Fruit fly (Drosophila melanogaster) whole organism, embryonic: ENCODE results near the gene Doc1.

ENCODE experiments used
- CG10147 ChIP-seq: fragments of 200-800 bp; sonication (Bioruptor generic); optimal IDR thresholded peaks from 2 replicates; lab custom pipeline; 2019; ENCODE audit warnings: missing biosample characterization, mild to moderate bottlenecking, missing genetic modification characterization, moderate library complexity
- CG10274 ChIP-seq: fragments of 200-800 bp; sonication (Bioruptor generic); optimal IDR thresholded peaks from 3 replicates; lab custom pipeline; 2017; ENCODE audit warnings: missing biosample characterization, mild to moderate bottlenecking, missing genetic modification characterization
- CG10366 ChIP-seq: fragments of 200-800 bp; sonication (Bioruptor generic); IDR thresholded peaks from 2 replicates; pipeline ENCODE4 v1.3.6; 2022; ENCODE audit warnings: missing biosample characterization, missing genetic modification characterization
- CG10979 ChIP-seq: fragments of 200-800 bp; sonication (Bioruptor generic); optimal IDR thresholded peaks from 2 replicates; lab custom pipeline; 2018; ENCODE audit warnings: missing biosample characterization, mild to moderate bottlenecking, missing genetic modification characterization, moderate library complexity
- CG12104 ChIP-seq: fragments of 200-800 bp; sonication (Bioruptor generic); optimal IDR thresholded peaks from 3 replicates; lab custom pipeline; 2016; ENCODE audit warnings: missing biosample characterization, missing genetic modification characterization
- CG17359 ChIP-seq: fragments of 200-800 bp; sonication (Bioruptor generic); optimal IDR thresholded peaks from 3 replicates; lab custom pipeline; 2018; ENCODE audit warnings: missing biosample characterization, mild to moderate bottlenecking, missing genetic modification characterization, moderate library complexity
- CG17568 ChIP-seq: fragments of 200-800 bp; sonication (Bioruptor generic); optimal IDR thresholded peaks from 2 replicates; lab custom pipeline; 2018; ENCODE audit warnings: missing biosample characterization, mild to moderate bottlenecking, missing genetic modification characterization, moderate library complexity
- CG18011 ChIP-seq: fragments of 200-800 bp; sonication (Bioruptor generic); optimal IDR thresholded peaks from 2 replicates; lab custom pipeline; 2017; ENCODE audit warnings: missing biosample characterization, missing genetic modification characterization, mild to moderate bottlenecking, moderate library complexity, missing genotype
- CG1832 ChIP-seq: fragments of 200-800 bp; sonication (Bioruptor generic); optimal IDR thresholded peaks from 2 replicates; lab custom pipeline; 2017; ENCODE audit warnings: missing biosample characterization, mild to moderate bottlenecking, missing genetic modification characterization, inconsistent platforms
- CG18764 ChIP-seq: fragments of 200-800 bp; sonication (Bioruptor generic); optimal IDR thresholded peaks from 3 replicates; lab custom pipeline; 2016; ENCODE audit warnings: missing biosample characterization, missing genetic modification characterization
- CG2199 ChIP-seq: fragments of 200-800 bp; sonication (Bioruptor generic); IDR thresholded peaks from 3 replicates; pipeline ENCODE4 v1.3.6; 2022; ENCODE audit warnings: missing biosample characterization, missing genetic modification characterization
- CG2875 ChIP-seq: fragments of 200-800 bp; sonication (Bioruptor generic); optimal IDR thresholded peaks from 2 replicates; lab custom pipeline; 2017; ENCODE audit warnings: missing biosample characterization, mild to moderate bottlenecking, missing genetic modification characterization, missing genetic modification reagents
- CG32772 ChIP-seq: fragments of 200-800 bp; sonication (Bioruptor generic); IDR thresholded peaks from 2 replicates; pipeline ENCODE4 v1.3.6; 2022; ENCODE audit warnings: missing biosample characterization, missing genetic modification characterization
- CG4328 ChIP-seq: fragments of 200-800 bp; sonication (Bioruptor generic); optimal IDR thresholded peaks from 3 replicates; lab custom pipeline; 2017; ENCODE audit warnings: missing biosample characterization, missing genetic modification reagents, missing genetic modification characterization
- CG4617 ChIP-seq: fragments of 200-800 bp; sonication (Bioruptor generic); optimal IDR thresholded peaks from 3 replicates; lab custom pipeline; 2016; ENCODE audit warnings: missing biosample characterization, missing genetic modification characterization, borderline replicate concordance
- CG4820 ChIP-seq: fragments of 200-800 bp; sonication (Bioruptor generic); optimal IDR thresholded peaks from 3 replicates; lab custom pipeline; 2016; ENCODE audit warnings: missing biosample characterization, missing genetic modification characterization
- CG5245 ChIP-seq: fragments of 200-800 bp; sonication (Bioruptor generic); optimal IDR thresholded peaks from 3 replicates; lab custom pipeline; 2016; ENCODE audit warnings: missing biosample characterization, missing genetic modification characterization
- CG6683 ChIP-seq: fragments of 200-800 bp; sonication (Bioruptor generic); optimal IDR thresholded peaks from 2 replicates; lab custom pipeline; 2017; ENCODE audit warnings: missing biosample characterization, mild to moderate bottlenecking, missing genetic modification characterization, missing genetic modification reagents
- CG6689 ChIP-seq: fragments of 200-800 bp; sonication (Bioruptor generic); IDR thresholded peaks from 2 replicates; pipeline ENCODE4 v1.3.6; 2022; ENCODE audit warnings: missing biosample characterization, missing genetic modification characterization
- CG7839 ChIP-seq: fragments of 200-800 bp; sonication (Bioruptor generic); optimal IDR thresholded peaks from 3 replicates; lab custom pipeline; 2018; ENCODE audit warnings: missing biosample characterization, mild to moderate bottlenecking, missing genetic modification characterization, moderate library complexity
- CHES-1-like ChIP-seq: fragments of 200-800 bp; sonication (Bioruptor generic); optimal IDR thresholded peaks from 2 replicates; lab custom pipeline; 2016; ENCODE audit warnings: missing biosample characterization, missing genetic modification characterization
- CkIIα-i1 ChIP-seq: fragments of 200-800 bp; sonication (Bioruptor generic); IDR thresholded peaks from 2 replicates; pipeline ENCODE4 v1.3.6; 2022; ENCODE audit warnings: missing biosample characterization, missing genetic modification characterization
- Dad ChIP-seq: fragments of 200-800 bp; sonication (Bioruptor generic); optimal IDR thresholded peaks from 3 replicates; lab custom pipeline; 2016; ENCODE audit warnings: missing biosample characterization, missing genetic modification characterization
- Dref ChIP-seq: fragments of 200-800 bp; sonication (Bioruptor generic); IDR thresholded peaks from 2 replicates; pipeline ENCODE4 v1.3.6; 2022; ENCODE audit warnings: missing biosample characterization, missing genetic modification characterization
- Hr78 ChIP-seq, 2 experiments: fragments of 200-800 bp in 1 of 2; fragments of >200 bp in 1 of 2; sonication (Bioruptor generic) in 1 of 2; optimal IDR thresholded peaks; 2 replicates each; lab custom pipeline; 2017 to 2019; ENCODE audit warnings: missing biosample characterization in 2 of 2, missing genetic modification characterization in 2 of 2, mild to moderate bottlenecking in 1 of 2, moderate library complexity in 1 of 2
- Lpt ChIP-seq: fragments of >200 bp; optimal IDR thresholded peaks from 2 replicates; lab custom pipeline; 2018; ENCODE audit warnings: missing biosample characterization, missing genetic modification characterization
- NC2β ChIP-seq: fragments of 200-800 bp; sonication (Bioruptor generic); optimal IDR thresholded peaks from 2 replicates; lab custom pipeline; 2016; ENCODE audit warnings: missing biosample characterization, missing genetic modification characterization
- Oli ChIP-seq: fragments of 200-800 bp; sonication (Bioruptor generic); optimal IDR thresholded peaks from 2 replicates; lab custom pipeline; 2018; ENCODE audit warnings: missing biosample characterization, mild to moderate bottlenecking, missing genetic modification characterization, moderate library complexity
- Sin3A ChIP-seq: fragments of >200 bp; optimal IDR thresholded peaks from 2 replicates; lab custom pipeline; 2018
- cg ChIP-seq: fragments of 200-800 bp; sonication (Bioruptor generic); optimal IDR thresholded peaks from 3 replicates; lab custom pipeline; 2019; ENCODE audit warnings: missing biosample characterization, mild to moderate bottlenecking, missing genetic modification characterization, moderate library complexity
- dan ChIP-seq: fragments of 200-800 bp; sonication (Bioruptor generic); IDR thresholded peaks from 2 replicates; pipeline ENCODE4 v1.3.6; 2022; ENCODE audit warnings: missing biosample characterization, missing genetic modification characterization
- exex ChIP-seq: fragments of 200-800 bp; sonication (Bioruptor generic); optimal IDR thresholded peaks from 4 replicates; lab custom pipeline; 2018; ENCODE audit warnings: missing biosample characterization, mild to moderate bottlenecking, missing genetic modification characterization, moderate library complexity
- fd64A ChIP-seq: fragments of 200-800 bp; sonication (Bioruptor generic); optimal IDR thresholded peaks from 3 replicates; lab custom pipeline; 2018; ENCODE audit warnings: missing biosample characterization, mild to moderate bottlenecking, missing genetic modification characterization
- gro ChIP-seq: fragments of 200-800 bp; sonication (Bioruptor generic); optimal IDR thresholded peaks from 2 replicates; lab custom pipeline; 2016; ENCODE audit warnings: missing biosample characterization, missing genetic modification characterization
- klu ChIP-seq: fragments of 200-800 bp; sonication (Bioruptor generic); IDR thresholded peaks from 2 replicates; pipeline ENCODE4 v1.3.6; 2022; ENCODE audit warnings: missing biosample characterization, missing genetic modification characterization
- lilli ChIP-seq: fragments of 200-800 bp; sonication (Bioruptor generic); optimal IDR thresholded peaks from 3 replicates; lab custom pipeline; 2016; ENCODE audit warnings: missing biosample characterization, missing genetic modification characterization
- lmd ChIP-seq: fragments of 200-800 bp; sonication (Bioruptor generic); IDR thresholded peaks from 2 replicates; pipeline ENCODE4 v1.3.6; 2022; ENCODE audit warnings: missing biosample characterization, missing genetic modification characterization
- otp ChIP-seq: fragments of 200-800 bp; sonication (Bioruptor generic); IDR thresholded peaks from 3 replicates; pipeline ENCODE4, ENCODE4 v1.3.6; 2022; ENCODE audit warnings: missing biosample characterization, missing genetic modification characterization
- pb ChIP-seq: fragments of 200-800 bp; sonication (Bioruptor generic); optimal IDR thresholded peaks from 3 replicates; lab custom pipeline; 2016; ENCODE audit warnings: missing biosample characterization, missing genetic modification characterization
- phol ChIP-seq: fragments of 200-800 bp; sonication (Bioruptor generic); optimal IDR thresholded peaks from 3 replicates; lab custom pipeline; 2018; ENCODE audit warnings: missing biosample characterization, mild to moderate bottlenecking, missing genetic modification characterization, moderate library complexity
- pita ChIP-seq: fragments of 200-800 bp; sonication (Bioruptor generic); optimal IDR thresholded peaks from 2 replicates; lab custom pipeline; 2017; ENCODE audit warnings: missing biosample characterization, mild to moderate bottlenecking, missing genetic modification characterization
- run ChIP-seq: fragments of 200-800 bp; sonication (Bioruptor generic); optimal IDR thresholded peaks from 3 replicates; lab custom pipeline; 2018; ENCODE audit warnings: missing biosample characterization, mild to moderate bottlenecking, missing genetic modification characterization
- salm ChIP-seq: fragments of 200-800 bp; sonication (Bioruptor generic); optimal IDR thresholded peaks from 2 replicates; lab custom pipeline; 2018; ENCODE audit warnings: missing biosample characterization, mild to moderate bottlenecking, missing genetic modification characterization
- sr ChIP-seq: fragments of 200-800 bp; sonication (Bioruptor generic); IDR thresholded peaks from 3 replicates; pipeline ENCODE4 v1.3.6; 2022; ENCODE audit warnings: missing biosample characterization, missing genetic modification characterization
- stwl ChIP-seq: fragments of 200-800 bp; sonication (Bioruptor generic); optimal IDR thresholded peaks from 3 replicates; lab custom pipeline; 2018; ENCODE audit warnings: missing biosample characterization, mild to moderate bottlenecking, missing genetic modification characterization, moderate library complexity
- tll ChIP-seq, 2 experiments: fragments of 200-800 bp in 1 of 2; fragments of >200 bp in 1 of 2; sonication (Bioruptor generic) in 1 of 2; optimal IDR thresholded peaks; 2 replicates each; lab custom pipeline; 2017 to 2019; ENCODE audit warnings: missing biosample characterization in 2 of 2, missing genetic modification characterization in 2 of 2, mild to moderate bottlenecking in 1 of 2, moderate library complexity in 1 of 2
- tx ChIP-seq: fragments of 200-800 bp; sonication (Bioruptor generic); optimal IDR thresholded peaks from 2 replicates; lab custom pipeline; 2016; ENCODE audit warnings: missing biosample characterization, missing genetic modification characterization
- usp ChIP-seq: fragments of >200 bp; optimal IDR thresholded peaks from 2 replicates; lab custom pipeline; 2017; ENCODE audit warnings: missing biosample characterization, missing genetic modification characterization
- wek ChIP-seq: fragments of 200-800 bp; sonication (Bioruptor generic); optimal IDR thresholded peaks from 3 replicates; lab custom pipeline; 2018; ENCODE audit warnings: missing biosample characterization, mild to moderate bottlenecking, missing genetic modification characterization, moderate library complexity
- z ChIP-seq: fragments of 200-800 bp; sonication (Bioruptor generic); IDR thresholded peaks from 3 replicates; pipeline ENCODE4 v1.3.6; 2022; ENCODE audit warnings: missing biosample characterization, missing genetic modification characterization
- zen2 ChIP-seq: fragments of 200-800 bp; sonication (Bioruptor generic); IDR thresholded peaks from 3 replicates; pipeline ENCODE4 v1.3.6; 2022; ENCODE audit warnings: missing biosample characterization, missing genetic modification characterization; ENCODE audit not compliant: partially characterized antibody

Doc1 gene

DNA sequence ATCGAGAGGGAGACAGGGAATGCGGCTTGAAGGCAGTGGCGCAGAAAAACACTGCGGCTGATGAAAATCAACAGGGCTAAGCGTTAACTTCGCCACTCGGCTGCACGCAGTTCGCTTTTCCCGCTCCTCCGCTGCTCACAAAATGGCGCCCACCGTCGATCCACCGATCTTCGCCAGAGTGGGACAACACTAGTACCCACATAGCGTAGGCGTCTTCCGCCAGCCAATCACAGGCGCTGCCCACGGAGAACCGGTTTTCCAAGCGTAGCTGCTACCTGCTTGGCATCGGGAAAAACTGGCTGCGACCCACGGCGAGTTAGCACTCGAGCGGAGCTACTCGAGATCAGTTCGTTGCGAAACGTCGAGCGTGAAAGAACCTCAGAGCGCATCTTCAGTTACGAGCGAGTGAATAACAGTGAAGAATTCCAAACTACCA is at the start of gene Doc1:
TSS of gene Doc1 (plus strand) at position 334 of the 436 bp plus-strand sequence.
- TF ChIP-seq wek (no peak), gro (GFP tag; lab: Kevin White, UChicago) (no peak), CG4617 (GFP tag; lab: Kevin White, UChicago) (no peak), CG7839 (tag; lab: Kevin White, UChicago) (no peak), Lpt (GFP tag; lab: Kevin White, UChicago) (no peak), CG10274 (GFP tag; lab: Kevin White, UChicago) (no peak), exex (tag; lab: Kevin White, UChicago) (no peak), CG4328 (GFP tag; lab: Kevin White, UChicago) (no peak), lilli (GFP tag; lab: Kevin White, UChicago) (no peak), sr (GFP tag; lab: Robert Waterston, UW) (peak; percentile 100), Dad (no peak), CG17359 (tag; lab: Kevin White, UChicago) (no peak), CG6689 (no peak), Dref (GFP tag; lab: Robert Waterston, UW) (no peak), otp (0 out of 3 replicates have a peak, but pooled peaks have one; percentile 12), NC2β (GFP tag; lab: Kevin White, UChicago) (no peak), phol (tag; lab: Kevin White, UChicago) (peak; percentile 66), dan (no peak), CG5245 (GFP tag; lab: Kevin White, UChicago) (no peak), CG2199 (0 out of 3 replicates have a peak, but pooled peaks have one; percentile 40), zen2 (0 out of 3 replicates have a peak, but pooled peaks have one; percentile 40), stwl (tag; lab: Kevin White, UChicago) (no peak), CG10366 (GFP tag; lab: Robert Waterston, UW) (no peak), CG6683 (GFP tag; lab: Kevin White, UChicago) (no peak), CG17568 (GFP tag; lab: Kevin White, UChicago) (no peak), CG18764 (GFP tag; lab: Kevin White, UChicago) (no peak), fd64A (no peak), klu (GFP tag; lab: Robert Waterston, UW) (no peak), Oli (tag; lab: Kevin White, UChicago) (no peak), CG18011 (no peak), tll (GFP tag; optimal IDR thresholded peaks at IDR 0.05; lab: Kevin White, UChicago) (peak in 1 of 2 experiments; percentile 63), CG1832 (GFP tag; lab: Kevin White, UChicago) (peak; percentile 90), tx (GFP tag; lab: Kevin White, UChicago) (no peak), pita (GFP tag; lab: Kevin White, UChicago) (no peak), run (no peak), CG2875 (GFP tag; lab: Kevin White, UChicago) (no peak), cg (peak; percentile 38), salm (tag; lab: Kevin White, UChicago) (no peak), usp (GFP tag; lab: Kevin White, UChicago) (no peak), CG10147 (GFP tag; lab: Kevin White, UChicago) (no peak), CHES-1-like (GFP tag; lab: Kevin White, UChicago) (no peak), pb (GFP tag; lab: Kevin White, UChicago) (no peak), Hr78 (GFP tag; optimal IDR thresholded peaks at IDR 0.05; lab: Kevin White, UChicago) (no peak), CG10979 (tag; lab: Kevin White, UChicago) (no peak), CG12104 (GFP tag; lab: Kevin White, UChicago) (no peak), lmd (GFP tag; lab: Robert Waterston, UW) (no peak), CG4820 (no peak), Sin3A (lab: Kevin White, UChicago) (no peak), CG32772 (GFP tag; lab: Robert Waterston, UW) (no peak), CkIIα-i1 (GFP tag; lab: Robert Waterston, UW) (no peak), z (peak; percentile 49; the same call in 2 of the 3 replicates)
